Fruit fly (Drosophila melanogaster) whole organism, larva: ENCODE measurements around the gene CG42577.
"Not testable (repeated sequence)": the region's sequence is repeated elsewhere in the genome, so short reads cannot be mapped to it uniquely, and the experiment has no call there.

ENCODE experiments used
- noc ChIP-seq: fragments of 200-800 bp; sonication (Bioruptor generic); optimal IDR thresholded peaks from 3 replicates; lab custom pipeline; 2019; ENCODE audit warnings: missing biosample characterization, mild to moderate bottlenecking, missing genetic modification characterization, moderate library complexity

The CG42577 gene

DNA sequence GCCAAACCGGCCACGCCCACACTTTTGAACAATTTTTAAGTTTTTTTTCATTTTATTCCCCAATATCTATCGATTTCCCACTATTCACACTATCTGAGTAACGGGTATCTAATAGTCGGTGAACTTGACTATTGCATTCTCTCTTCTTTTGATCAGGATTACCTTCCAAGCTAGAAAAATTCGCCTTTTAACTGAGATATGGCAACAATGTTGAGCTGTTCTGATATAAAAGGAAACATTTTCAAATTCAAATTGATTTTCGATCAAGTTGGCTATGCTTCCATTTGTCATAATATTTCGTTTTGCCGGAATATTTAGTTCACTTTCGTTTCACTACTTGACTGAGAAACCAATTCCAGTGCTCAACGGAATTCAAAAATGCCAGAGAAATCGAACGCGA lies at the start of gene CG42577:
CG42577 (plus strand) TSS at position 301 of the 400 bp plus-strand sequence.
- not testable (repeated sequence) for TF ChIP-seq noc (tag; lab: Kevin White, UChicago)

dm6 chrX:20209503-20209902 lies 49.5 kb upstream of the CG42577 start, which contains the start of gene SdicB:
SdicB (minus strand) TSS chrX:20209603.
- TF ChIP-seq noc (tag; lab: Kevin White, UChicago) = not testable (repeated sequence)

dm6 chrX:20217159-20217558 lies 41.9 kb upstream of the CG42577 start, which contains the start of gene SdicC:
SdicC (minus strand) TSS chrX:20217259.
- TF ChIP-seq noc (tag; lab: Kevin White, UChicago) = not testable (repeated sequence)

DNA sequence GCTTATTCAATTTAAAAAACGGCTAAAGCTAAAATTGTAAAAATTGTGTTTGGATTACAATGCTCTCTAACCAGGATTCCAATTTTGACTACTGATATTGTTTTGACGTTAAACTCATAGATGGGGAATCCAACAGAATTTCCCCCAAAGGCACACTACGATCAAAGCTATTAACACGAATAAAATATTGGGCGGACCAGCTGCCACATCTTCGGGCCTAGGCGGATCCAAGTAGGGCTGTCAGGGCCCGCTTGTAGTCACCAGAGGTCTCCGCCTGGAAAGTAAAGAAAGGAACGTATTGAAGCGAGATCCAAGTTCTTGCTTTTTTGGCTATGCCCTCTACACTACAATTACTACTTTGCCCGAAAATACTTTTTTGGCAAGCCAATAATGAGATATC lies 34.1 kb upstream of the CG42577 start, which contains the start of gene Sdic4:
Sdic4 (minus strand) TSS at position 101 of the 400 bp plus-strand sequence.
- not testable (repeated sequence) for TF ChIP-seq noc (tag; lab: Kevin White, UChicago)

DNA sequence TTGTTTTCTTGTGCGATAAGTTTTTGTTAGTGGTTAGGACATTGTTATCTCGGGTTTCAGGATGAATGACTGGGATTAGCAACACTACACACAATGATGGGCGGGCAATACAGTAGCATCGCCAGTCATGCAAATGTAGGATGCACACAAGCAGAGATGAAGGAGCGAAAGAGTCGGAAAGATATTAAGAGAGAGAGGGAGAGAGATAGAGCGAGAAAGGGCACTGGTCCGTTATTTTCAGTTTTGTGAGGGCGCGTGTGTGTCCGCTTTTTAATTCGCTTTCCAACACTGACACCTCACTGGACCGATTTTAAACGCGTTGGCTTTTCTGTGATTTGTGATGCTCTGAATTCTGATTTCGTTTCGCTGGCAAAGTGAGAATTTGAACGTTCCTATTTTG lies 27.4 kb upstream of the CG42577 start:
- TF ChIP-seq noc (tag; lab: Kevin White, UChicago) = no peak

DNA sequence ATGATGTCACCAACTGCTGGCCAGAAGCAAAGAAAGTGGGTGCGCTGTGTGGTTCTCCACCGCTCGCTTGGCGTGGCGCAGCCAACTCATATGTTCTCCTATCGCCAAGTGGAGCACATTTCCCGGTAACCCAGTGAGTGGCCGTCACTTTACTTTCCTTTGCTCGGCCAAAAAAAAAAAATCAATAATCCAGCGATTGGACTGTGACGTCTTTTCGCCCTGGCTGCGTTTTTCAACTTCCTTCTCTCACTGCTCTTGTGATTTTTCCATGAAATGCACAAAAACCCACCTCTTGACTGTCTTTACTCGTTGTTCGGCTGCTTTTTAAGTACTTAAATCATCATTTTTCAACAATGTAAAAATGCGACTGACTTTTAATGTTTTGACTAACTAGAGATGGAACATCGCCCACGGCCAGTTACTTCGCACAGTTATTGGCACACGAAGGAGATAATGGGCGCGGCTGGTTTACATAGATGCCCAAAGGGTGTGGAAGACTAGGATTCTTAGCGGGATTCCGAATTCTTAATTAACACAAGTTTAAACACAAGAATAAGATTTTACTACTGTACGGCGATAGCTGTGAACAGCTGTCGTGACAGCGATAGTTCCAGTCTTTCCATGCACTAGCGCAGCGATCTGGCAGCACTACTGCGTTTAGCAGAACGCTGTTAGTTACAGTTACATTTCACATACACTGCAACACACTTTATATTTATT lies 23.1 kb upstream of the CG42577 start, which contains the start of gene sw:
sw (minus strand) TSS at position 589 of the 720 bp plus-strand sequence.
- TF ChIP-seq noc (tag; lab: Kevin White, UChicago) = peak; percentile 38

DNA sequence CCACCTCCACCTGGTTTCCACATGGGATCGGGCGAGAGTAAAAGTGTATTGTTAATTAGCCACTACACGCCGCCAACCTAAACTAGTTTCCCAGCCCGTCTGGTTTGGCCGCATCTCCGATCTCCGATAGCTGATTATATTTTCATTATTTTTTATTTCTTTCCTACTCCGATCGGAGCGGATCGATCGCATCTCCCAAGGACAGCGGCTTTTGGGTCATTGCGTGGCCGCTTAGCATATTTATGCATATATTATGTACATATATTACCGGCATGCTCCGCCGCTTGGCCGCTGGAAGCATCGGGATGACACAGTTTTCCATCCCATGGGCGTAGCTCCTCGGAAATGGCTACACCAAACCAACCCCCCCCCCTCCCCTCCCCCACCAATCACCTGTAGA lies 21.1 kb upstream of the CG42577 start:
- no peak for TF ChIP-seq noc (tag; lab: Kevin White, UChicago)

DNA sequence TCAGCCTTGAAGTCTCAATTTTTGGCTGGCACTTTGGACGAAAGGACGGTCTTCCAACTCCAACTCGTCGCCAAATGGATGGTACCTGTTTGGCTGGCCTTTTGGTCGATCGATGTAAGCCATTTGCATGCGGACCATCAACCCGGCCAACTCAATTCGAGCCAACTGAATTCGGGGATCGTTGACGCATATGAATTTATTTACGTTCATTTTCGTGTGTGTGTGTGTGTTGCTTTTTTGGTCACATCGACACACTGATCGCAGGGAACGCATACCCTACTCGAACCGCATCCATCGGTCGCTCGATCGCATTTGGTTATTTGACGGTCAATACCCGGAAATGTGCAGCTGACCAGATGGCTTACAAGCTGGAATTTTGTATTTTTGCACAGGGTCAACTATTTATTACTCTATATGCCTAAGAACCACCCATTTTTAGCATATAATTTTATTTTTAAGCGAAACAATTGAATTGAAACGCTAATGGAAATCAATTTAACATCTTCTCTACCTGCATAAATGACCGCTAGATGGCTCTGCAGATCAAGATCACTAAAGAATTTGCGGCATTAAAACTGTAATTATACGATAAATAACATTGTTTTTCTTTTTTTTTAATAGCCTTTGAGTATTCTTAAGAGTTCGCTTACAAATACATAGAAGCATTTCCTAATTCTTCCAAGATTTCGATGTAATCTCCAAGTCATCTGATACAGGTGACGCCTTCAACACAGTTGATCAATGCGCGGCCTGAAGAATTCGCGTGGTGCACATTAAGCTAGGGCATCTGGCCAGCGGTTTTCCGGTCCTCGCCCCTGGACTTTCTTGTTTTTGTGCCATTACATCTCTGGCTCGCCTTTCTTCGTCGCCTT lies 20.1 kb upstream of the CG42577 start:
- no peak for TF ChIP-seq noc (tag; lab: Kevin White, UChicago)

dm6 chrX:20239608-20239941 lies 19.5 kb upstream of the CG42577 start, which contains the start of gene obst-A:
obst-A (plus strand) TSS chrX:20239855.
- TF ChIP-seq noc (tag; lab: Kevin White, UChicago) = no peak

- no peak for TF ChIP-seq noc (tag; lab: Kevin White, UChicago)
These were observed 18.4 kb upstream of the CG42577 start for dm6 chrX:20240518-20241186.

- no peak for TF ChIP-seq noc (tag; lab: Kevin White, UChicago)
These were observed 15.7 kb upstream of the CG42577 start for dm6 chrX:20243274-20243839.

DNA sequence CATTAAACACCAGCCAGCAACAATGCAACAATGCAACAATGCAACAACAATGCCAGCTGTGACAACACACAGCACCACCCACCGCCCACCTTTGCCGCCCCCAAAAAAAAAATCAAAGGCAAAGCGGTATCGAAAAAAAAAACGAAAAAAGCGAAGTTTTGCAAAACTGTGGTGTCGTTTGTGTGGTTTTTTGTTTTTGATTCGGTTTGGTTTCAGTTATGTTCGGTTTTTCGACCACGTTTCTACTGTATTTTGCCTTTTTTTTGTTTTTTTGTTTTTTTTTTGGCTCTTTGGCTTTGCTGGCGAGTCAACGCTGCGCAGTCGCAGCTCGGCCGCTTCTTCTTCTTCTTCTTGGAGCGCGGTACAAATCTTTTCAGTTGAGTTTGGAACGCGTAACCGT lies 14.8 kb upstream of the CG42577 start, which contains the start of gene Peritrophin-A:
Peritrophin-A (plus strand) TSS at position 370 of the 400 bp plus-strand sequence.
- no peak for TF ChIP-seq noc (tag; lab: Kevin White, UChicago)

dm6 chrX:20245218-20245863 lies 13.7 kb upstream of the CG42577 start:
- no peak for TF ChIP-seq noc (tag; lab: Kevin White, UChicago)

DNA sequence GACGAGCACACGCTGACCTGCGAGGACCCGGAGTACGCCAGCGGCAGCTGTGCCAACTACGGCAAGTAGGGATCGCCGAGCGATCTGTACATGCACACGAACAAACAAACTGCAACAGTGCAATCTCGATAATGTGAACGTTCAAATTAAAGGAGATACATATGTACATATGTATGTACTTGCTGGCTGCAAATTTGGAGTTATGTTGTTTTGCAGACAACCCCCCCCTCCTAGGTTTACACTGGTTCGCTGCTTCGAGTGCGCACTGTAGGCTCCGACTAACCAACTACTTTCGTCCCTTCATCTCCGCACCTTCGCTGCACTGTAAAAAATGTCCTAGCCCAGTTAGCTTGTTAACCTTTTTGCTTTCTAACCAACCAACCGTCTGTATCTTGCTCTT lies 11.3 kb upstream of the CG42577 start:
- no peak for TF ChIP-seq noc (tag; lab: Kevin White, UChicago)

DNA sequence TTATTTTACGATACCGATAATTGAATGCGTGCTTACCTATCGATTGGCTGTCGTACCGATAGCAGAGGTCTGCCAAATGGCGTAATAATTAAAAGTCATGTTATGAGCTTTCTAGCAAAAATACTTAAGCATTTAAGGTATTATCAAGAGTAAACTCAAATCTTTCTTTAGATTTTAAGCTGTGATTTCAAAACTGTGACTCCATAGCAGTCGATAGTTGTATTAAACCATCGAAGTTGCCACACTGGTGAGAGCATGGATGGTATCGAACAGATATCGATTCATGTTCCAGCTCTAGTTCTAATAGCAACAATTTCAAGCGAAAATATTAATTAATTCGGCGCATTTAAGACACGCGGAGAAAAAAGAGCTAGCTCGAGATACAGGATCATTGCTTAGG lies 8.0 kb upstream of the CG42577 start, which contains the start of the genes CG17068 and Rab10:
CG17068 (minus strand) TSS at position 25 of the 400 bp plus-strand sequence.
Rab10 (plus strand) TSS at position 270 of the 400 bp plus-strand sequence.
- no peak for TF ChIP-seq noc (tag; lab: Kevin White, UChicago)
